Worm (Caenorhabditis elegans) whole organism, L4 larva: Measurements from ENCODE around the gene K12H4.5.

Source experiments
- F10B5.3 ChIP-seq: sonication (generic microtip); optimal IDR thresholded peaks from 2 replicates; lab custom pipeline; 2016; ENCODE audit warnings: mild to moderate bottlenecking, missing genetic modification characterization, missing compliant biosample characterization
- T20F7.1 ChIP-seq: fragments of 200-800 bp; sonication (Bioruptor generic); optimal IDR thresholded peaks from 2 replicates; lab custom pipeline; 2018; ENCODE audit warnings: mild to moderate bottlenecking, missing genetic modification characterization, missing compliant biosample characterization
- ZK337.2 ChIP-seq: fragments of 200-800 bp; sonication (Bioruptor generic); IDR thresholded peaks from 2 replicates; pipeline ENCODE4 v1.3.6; 2022; ENCODE audit warnings: missing genetic modification reagents, missing genetic modification characterization, missing compliant biosample characterization
- aha-1 ChIP-seq: fragments of 150-350 bp; peaks from one replicate; lab custom pipeline; 2014; ENCODE audit warnings: missing biosample characterization, missing genetic modification characterization
- attf-4 ChIP-seq: sonication (generic microtip); optimal IDR thresholded peaks from 3 replicates; lab custom pipeline; 2017; ENCODE audit warnings: missing biosample characterization, missing genetic modification characterization
- ceh-32 ChIP-seq: sonication (generic microtip); optimal IDR thresholded peaks from 2 replicates; lab custom pipeline; 2016; ENCODE audit warnings: mild to moderate bottlenecking, missing genetic modification characterization, missing compliant biosample characterization; ENCODE audit not compliant: poor library complexity
- daf-8 ChIP-seq: fragments of 200-800 bp; sonication (Bioruptor generic); IDR thresholded peaks from 2 replicates; pipeline ENCODE4 v1.3.6; 2022; ENCODE audit warnings: missing genetic modification characterization, missing compliant biosample characterization
- dmd-6 ChIP-seq: fragments of 200-800 bp; sonication (Bioruptor generic); IDR thresholded peaks from 2 replicates; pipeline ENCODE4 v1.3.6; 2022; ENCODE audit warnings: missing genetic modification reagents, missing genetic modification characterization, missing compliant biosample characterization
- dmd-8 ChIP-seq: fragments of 200-800 bp; sonication (Bioruptor generic); IDR thresholded peaks from 2 replicates; pipeline ENCODE4 v1.3.6; 2022; ENCODE audit warnings: missing genetic modification characterization, missing compliant biosample characterization
- dpl-1 ChIP-seq: fragments of 150-350 bp; optimal IDR thresholded peaks from 2 replicates; lab custom pipeline; 2014; ENCODE audit warnings: missing biosample characterization, missing genetic modification reagents, missing genetic modification characterization
- egl-27 ChIP-seq: sonication (generic microtip); optimal IDR thresholded peaks from 3 replicates; lab custom pipeline; 2017; ENCODE audit warnings: missing biosample characterization, missing genetic modification reagents, missing genetic modification characterization
- fkh-10 ChIP-seq: fragments of 150-350 bp; optimal IDR thresholded peaks from 2 replicates; lab custom pipeline; 2014; ENCODE audit warnings: missing biosample characterization, missing genetic modification reagents, missing genetic modification characterization
- hif-1 ChIP-seq, 2 experiments: sonication (generic microtip); optimal IDR thresholded peaks; 2 replicates each; lab custom pipeline; 2016 to 2017; ENCODE audit warnings: missing compliant biosample characterization in 2 of 2, missing genetic modification characterization in 2 of 2, missing genetic modification reagents in 2 of 2, missing genotype in 2 of 2, mild to moderate bottlenecking in 1 of 2
- lim-7 ChIP-seq: fragments of 200-800 bp; sonication (Bioruptor generic); IDR thresholded peaks from 2 replicates; pipeline ENCODE4 v1.3.6; 2022; ENCODE audit warnings: missing genetic modification characterization, missing compliant biosample characterization
- lin-38 ChIP-seq: fragments of 200-800 bp; sonication (Bioruptor generic); IDR thresholded peaks from 2 replicates; pipeline ENCODE4 v1.3.6; 2022; ENCODE audit warnings: missing genetic modification reagents, missing genetic modification characterization, missing compliant biosample characterization
- madf-5 ChIP-seq, 2 experiments: fragments of 200-800 bp; sonication (Bioruptor generic); IDR thresholded peaks; 2 replicates each; pipeline ENCODE4 v1.3.6; 2022; ENCODE audit warnings: missing compliant biosample characterization in 2 of 2, missing genetic modification characterization in 2 of 2
- mep-1 ChIP-seq: fragments of 150-350 bp; sonication (generic microtip); optimal IDR thresholded peaks from 3 replicates; lab custom pipeline; 2014; ENCODE audit warnings: missing biosample characterization, missing genetic modification characterization
- mes-2 ChIP-seq: sonication (generic microtip); optimal IDR thresholded peaks from 2 replicates; lab custom pipeline; 2016; ENCODE audit warnings: missing genotype, mild to moderate bottlenecking, missing genetic modification characterization, missing compliant biosample characterization; ENCODE audit not compliant: poor library complexity, severe bottlenecking
- mxl-2 ChIP-seq: fragments of 200-800 bp; sonication (Bioruptor generic); conservative IDR thresholded peaks from 2 replicates; pipeline ENCODE4 v1.3.6; 2022; ENCODE audit warnings: missing genetic modification reagents, missing genetic modification characterization, missing compliant biosample characterization
- mxl-3 ChIP-seq: fragments of 200-800 bp; sonication (Bioruptor generic); optimal IDR thresholded peaks from 2 replicates; lab custom pipeline; 2018; ENCODE audit warnings: mild to moderate bottlenecking, missing genetic modification characterization, missing compliant biosample characterization
- nhr-237 ChIP-seq: sonication (generic microtip); optimal IDR thresholded peaks from 2 replicates; lab custom pipeline; 2017; ENCODE audit warnings: missing biosample characterization, missing genetic modification characterization
- nhr-28 ChIP-seq: fragments of 150-350 bp; optimal IDR thresholded peaks from 2 replicates; lab custom pipeline; 2014; ENCODE audit warnings: missing biosample characterization, missing genetic modification characterization
- nhr-41 ChIP-seq: fragments of 200-800 bp; sonication (Bioruptor generic); IDR thresholded peaks from 2 replicates; pipeline ENCODE4 v1.3.6; 2022; ENCODE audit warnings: missing genetic modification reagents, missing genetic modification characterization, missing compliant biosample characterization
- nhr-42 ChIP-seq: fragments of 200-800 bp; sonication (Bioruptor generic); IDR thresholded peaks from 2 replicates; pipeline ENCODE4 v1.3.6; 2022; ENCODE audit warnings: missing genetic modification characterization, missing compliant biosample characterization
- nhr-48 ChIP-seq: sonication (generic microtip); optimal IDR thresholded peaks from 2 replicates; lab custom pipeline; 2016; ENCODE audit warnings: mild to moderate bottlenecking, missing genetic modification characterization, missing compliant biosample characterization
- nhr-6 ChIP-seq: fragments of 150-350 bp; optimal IDR thresholded peaks from 2 replicates; lab custom pipeline; 2014; ENCODE audit warnings: missing biosample characterization, missing genetic modification characterization
- nhr-77 ChIP-seq: fragments of 150-350 bp; optimal IDR thresholded peaks from 2 replicates; lab custom pipeline; 2014; ENCODE audit warnings: missing biosample characterization, missing genetic modification characterization
- pha-4 ChIP-seq, 2 experiments: fragments of 150-350 bp in 1 of 2; fragments of 200-800 bp in 1 of 2; sonication (Bioruptor generic) in 1 of 2; IDR thresholded peaks in 1 of 2; optimal IDR thresholded peaks in 1 of 2; 2 replicates each; pipeline versions ENCODE4 v1.3.6 to Lab custom; 2014 to 2022; ENCODE audit warnings: missing genetic modification characterization in 2 of 2, missing genetic modification reagents in 2 of 2, missing biosample characterization in 1 of 2, missing compliant biosample characterization in 1 of 2
- php-3 ChIP-seq: fragments of 200-800 bp; sonication (Bioruptor generic); IDR thresholded peaks from 2 replicates; pipeline ENCODE4 v1.3.6; 2022; ENCODE audit warnings: missing genetic modification reagents, missing genetic modification characterization, missing compliant biosample characterization
- pqm-1 ChIP-seq: sonication (generic microtip); optimal IDR thresholded peaks from 2 replicates; lab custom pipeline; 2017; ENCODE audit warnings: missing biosample characterization, missing genetic modification characterization
- set-16 ChIP-seq: fragments of 200-800 bp; sonication (Bioruptor generic); IDR thresholded peaks from 2 replicates; pipeline ENCODE4 v1.3.6; 2022; ENCODE audit warnings: missing genetic modification reagents, missing genetic modification characterization, missing compliant biosample characterization
- skn-1 ChIP-seq: fragments of 150-350 bp; optimal IDR thresholded peaks from 2 replicates; lab custom pipeline; 2014; ENCODE audit warnings: missing biosample characterization, missing genetic modification characterization
- spr-3 ChIP-seq: fragments of 200-800 bp; sonication (Bioruptor generic); optimal IDR thresholded peaks from 2 replicates; lab custom pipeline; 2018; ENCODE audit warnings: mild to moderate bottlenecking, missing genetic modification characterization, missing compliant biosample characterization
- unc-39 ChIP-seq: sonication (generic microtip); optimal IDR thresholded peaks from 2 replicates; lab custom pipeline; 2017; ENCODE audit warnings: missing biosample characterization, missing genetic modification characterization
- unc-62 ChIP-seq, 3 experiments: fragments of 150-350 bp in 1 of 3; sonication (generic microtip); optimal IDR thresholded peaks in 2 of 3; peaks in 1 of 3; 1 replicate in 1 of 3; 2 replicates in 2 of 3; lab custom pipeline; 2014 to 2017; ENCODE audit warnings: missing biosample characterization in 3 of 3, missing genetic modification characterization in 3 of 3, missing genetic modification reagents in 3 of 3, missing genotype in 1 of 3
- ztf-11 ChIP-seq: fragments of 150-350 bp; optimal IDR thresholded peaks from 2 replicates; lab custom pipeline; 2014; ENCODE audit warnings: missing biosample characterization, missing genetic modification characterization

The K12H4.5 gene

DNA sequence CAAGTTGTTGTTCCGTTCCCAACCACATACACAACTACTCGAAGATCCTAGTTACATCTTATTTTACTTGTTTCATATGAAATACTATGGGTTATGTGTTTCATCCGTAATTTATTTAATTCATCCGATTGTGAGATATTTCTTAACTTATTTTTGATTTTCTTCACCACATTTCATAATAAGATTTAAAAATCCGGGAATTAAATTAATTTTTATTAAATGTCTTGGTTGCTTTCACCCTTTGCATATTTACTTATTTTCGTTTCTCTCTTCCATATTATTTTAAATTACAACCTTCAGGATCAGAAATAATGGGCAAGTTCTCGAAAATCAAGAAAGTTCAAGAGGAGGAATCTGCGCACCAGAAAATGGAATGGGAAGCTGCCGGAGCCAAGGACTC is 1.4 kb downstream of the K12H4.5 start, which contains the start of gene K12H4.3 (continued):
- TF ChIP-seq nhr-6 (tag; lab: Kevin White, UChicago) (no peak), daf-8 (no peak), pha-4 (GFP tag; IDR thresholded peaks at IDR 0.05; lab: Robert Waterston, UW) (no peak), pha-4 (tag; optimal IDR thresholded peaks at IDR 0.05; lab: Kevin White, UChicago) (no peak), attf-4 (no peak), lin-38 (GFP tag; lab: Robert Waterston, UW) (0 out of 2 replicates have a peak, but pooled peaks have one; percentile 20), mxl-2 (no peak), mep-1 (tag; lab: Kevin White, UChicago) (no peak), dmd-8 (GFP tag; lab: Robert Waterston, UW) (no peak)

DNA sequence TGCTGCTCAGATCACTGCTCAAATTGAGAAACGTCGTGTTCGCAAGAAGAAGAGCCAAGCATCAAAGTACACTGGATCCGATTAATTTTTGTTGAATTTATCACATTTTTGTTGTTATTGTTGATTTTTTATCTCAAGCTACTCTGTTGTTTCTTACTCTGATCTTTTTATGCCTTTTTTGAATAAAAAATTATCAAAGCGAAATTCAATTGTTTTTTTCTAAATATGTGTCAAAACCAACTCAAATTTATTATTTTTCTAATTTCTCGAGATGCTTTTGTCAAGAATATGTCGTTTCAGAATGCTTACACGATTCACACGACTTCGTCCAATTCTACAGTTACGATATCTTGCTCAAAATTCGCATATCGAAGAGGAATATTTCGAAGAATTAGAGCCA is 3.1 kb downstream of the K12H4.5 start, which contains the start of gene K12H4.2:
K12H4.2 (plus strand) TSS at position 301 of the 400 bp plus-strand sequence.
- TF ChIP-seq php-3 (no peak), nhr-237 (no peak), egl-27 (tag; lab: Kevin White, UChicago) (no peak), mxl-3 (no peak), set-16 (GFP tag; lab: Robert Waterston, UW) (no peak)

DNA sequence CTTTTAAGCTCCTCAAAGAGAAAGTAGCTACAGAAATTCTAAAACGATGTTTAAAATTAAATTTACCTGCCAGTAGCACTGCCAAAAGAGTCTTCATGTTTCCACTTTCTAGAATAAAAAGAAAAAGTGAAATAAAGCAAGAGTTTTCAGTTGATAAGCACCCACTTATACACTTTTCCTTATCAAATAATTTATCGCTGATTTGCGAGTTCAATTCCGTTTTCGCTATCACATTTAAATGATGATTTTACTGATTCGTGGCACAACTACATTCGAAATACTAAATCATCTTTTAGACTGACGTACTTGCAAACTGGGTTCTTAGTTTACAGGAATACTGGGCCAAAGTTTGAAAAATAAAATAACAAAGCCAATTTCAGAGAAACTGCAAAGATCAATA is 6.7 kb downstream of the K12H4.5 start, which contains the start of gene K12H4.7:
K12H4.7 (minus strand) TSS at position 138 of the 400 bp plus-strand sequence.
- TF ChIP-seq F10B5.3 (no peak), nhr-41 (GFP tag; lab: Robert Waterston, UW) (no peak), nhr-42 (GFP tag; lab: Robert Waterston, UW) (no peak), nhr-77 (tag; lab: Kevin White, UChicago) (no peak), T20F7.1 (GFP tag; lab: Kevin White, UChicago) (peak; percentile 36), egl-27 (tag; lab: Kevin White, UChicago) (no peak), pqm-1 (peak; percentile 91), spr-3 (GFP tag; lab: Kevin White, UChicago) (no peak), nhr-28 (tag; lab: Kevin White, UChicago) (peak; percentile 76), mes-2 (tag; lab: Kevin White, UChicago) (no peak), ztf-11 (tag; lab: Kevin White, UChicago) (no peak), unc-62 (GFP tag; optimal IDR thresholded peaks at IDR 0.05 in 1 of 2; lab: Kevin White, UChicago) (no peak), unc-62 (tag; optimal IDR thresholded peaks at IDR 0.05; lab: Kevin White, UChicago) (no peak), aha-1 (tag; lab: Kevin White, UChicago) (peak; percentile 1), hif-1 (tag; optimal IDR thresholded peaks at IDR 0.05; lab: Kevin White, UChicago) (no peak)

DNA sequence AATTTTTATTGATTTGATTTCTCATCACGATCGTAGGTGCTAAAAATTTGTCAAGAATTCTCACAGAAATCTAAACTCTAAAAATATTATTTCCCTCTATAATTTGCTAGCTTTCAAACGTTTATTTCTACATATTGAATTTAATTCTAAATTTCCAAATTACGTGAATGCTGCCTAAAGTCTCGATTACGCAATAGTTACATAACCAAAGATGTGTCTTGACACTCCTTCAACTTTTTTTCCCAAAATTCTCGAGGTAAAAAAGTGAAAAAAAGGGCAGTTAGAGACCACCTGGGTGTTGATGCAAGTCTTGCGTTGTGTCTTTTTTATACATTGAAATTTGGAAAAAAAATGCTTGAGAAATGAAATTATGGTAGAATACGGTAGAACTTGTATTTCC is 7.6 kb downstream of the K12H4.5 start:
- TF ChIP-seq fkh-10 (GFP tag; lab: Kevin White, UChicago) (no peak), ZK337.2 (GFP tag; lab: Robert Waterston, UW) (no peak), lim-7 (GFP tag; lab: Robert Waterston, UW) (no peak), madf-5 (GFP tag; IDR thresholded peaks at IDR 0.05; lab: Robert Waterston, UW) (no peak), nhr-48 (no peak), pha-4 (GFP tag; IDR thresholded peaks at IDR 0.05; lab: Robert Waterston, UW) (no peak), pha-4 (tag; optimal IDR thresholded peaks at IDR 0.05; lab: Kevin White, UChicago) (no peak), unc-39 (tag; lab: Kevin White, UChicago) (no peak), skn-1 (no peak), ceh-32 (tag; lab: Kevin White, UChicago) (no peak), dmd-6 (no peak), nhr-28 (tag; lab: Kevin White, UChicago) (no peak), dpl-1 (GFP tag; lab: Kevin White, UChicago) (no peak)
